In the genomic region with DNA sequence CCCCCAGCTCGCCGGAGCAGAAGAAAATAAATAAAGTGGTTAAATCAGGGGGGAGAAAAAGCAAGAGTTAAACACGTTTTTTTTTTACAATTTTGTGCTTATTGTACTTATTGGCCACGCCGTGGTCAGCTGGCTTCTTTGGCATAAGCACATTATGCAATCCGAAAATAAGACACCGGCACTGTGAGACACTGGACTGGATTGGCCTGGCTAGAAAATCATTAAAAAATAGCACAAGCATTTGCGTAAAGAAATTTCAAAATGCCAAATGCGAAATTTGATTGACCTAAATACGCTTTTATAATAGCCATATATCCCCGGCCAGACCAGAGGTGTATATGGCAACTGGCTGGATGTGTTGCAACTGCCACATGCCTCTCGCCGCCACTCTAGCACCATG, we compare ENCODE assay signal across 2 fruit fly cellular contexts.
TF ChIP-seq lines count a peak whose summit lies in the region.

No protein-coding gene starts in this region.

TF ChIP-seq in whole organism, prepupa, 60 proteins besides CTCF, POLR2A, EP300 and RAD21:
- TF ChIP-seq CG32006 (GFP tag; optimal IDR thresholded peaks at IDR 0.05; lab: Kevin White, UChicago) (peak; percentile 56), Hr38 (GFP tag; optimal IDR thresholded peaks at IDR 0.05; lab: Kevin White, UChicago) (no peak), CG3032 (tag; optimal IDR thresholded peaks at IDR 0.05; lab: Kevin White, UChicago) (no peak), CG15336 (GFP tag; IDR thresholded peaks at IDR 0.05; lab: Robert Waterston, UW) (peak; percentile 38; the same call in 1 of the 2 replicates), fd59A (GFP tag; optimal IDR thresholded peaks at IDR 0.05; lab: Kevin White, UChicago) (no peak), eg (GFP tag; IDR thresholded peaks at IDR 0.05; lab: Robert Waterston, UW) (peak; percentile 38; the same call in 2 of the 3 replicates), Hr4 (GFP tag; optimal IDR thresholded peaks at IDR 0.05; lab: Kevin White, UChicago) (no peak), Hr39 (GFP tag; optimal IDR thresholded peaks at IDR 0.05; lab: Kevin White, UChicago) (no peak), cyc (GFP tag; optimal IDR thresholded peaks at IDR 0.05; lab: Kevin White, UChicago) (no peak), CG8632 (GFP tag; optimal IDR thresholded peaks at IDR 0.05; lab: Kevin White, UChicago) (no peak), CG6276 (GFP tag; optimal IDR thresholded peaks at IDR 0.05; lab: Kevin White, UChicago) (peak; percentile 5), CG8119 (GFP tag; IDR thresholded peaks at IDR 0.05; lab: Robert Waterston, UW) (0 out of 3 replicates have a peak, but pooled peaks have one; percentile 16), Eip78C (GFP tag; lab: Kevin White, UChicago) (peak; percentile 65)

TF ChIP-seq in whole organism, pupa, 21 proteins besides CTCF, POLR2A, EP300 and RAD21:
- TF ChIP-seq CG34367 (tag; optimal IDR thresholded peaks at IDR 0.05; lab: Kevin White, UChicago), result no peak
- 0 out of 3 replicates have a peak, but pooled peaks have one; percentile 16 for TF ChIP-seq fd96Ca (GFP tag; IDR thresholded peaks at IDR 0.05; lab: Robert Waterston, UW)
